Fruit fly (Drosophila melanogaster) S2 (cell line): ENCODE results near the gene CG31848.

Source experiments
- CG8478 ChIP-seq: fragments of >200 bp; optimal IDR thresholded peaks from 2 replicates; lab custom pipeline; 2018
- CTCF ChIP-seq, 2 experiments: fragments of >200 bp; optimal IDR thresholded peaks; 2 replicates each; lab custom pipeline; 2018

DNA sequence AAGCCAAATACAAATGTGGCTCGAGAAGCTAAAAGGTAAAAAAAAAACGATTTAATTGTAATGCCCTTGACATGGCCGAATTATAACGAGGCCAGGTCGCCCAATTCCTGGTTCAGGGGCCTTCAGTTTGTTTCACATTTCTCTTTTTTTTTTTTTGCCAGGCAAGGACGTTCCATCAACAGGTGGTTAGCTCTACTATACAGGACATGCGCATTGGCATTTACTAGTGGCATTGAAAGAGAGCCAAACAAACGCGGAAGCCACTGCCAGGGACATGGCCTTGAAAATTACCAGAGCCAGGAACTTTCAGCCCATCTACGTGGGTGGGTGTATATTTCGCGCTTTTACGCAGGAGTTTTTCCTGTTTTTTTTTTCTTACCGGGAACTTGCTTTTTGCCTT lies 20.1 kb upstream of the CG31848 start:
- TF ChIP-seq CG8478 (lab: Kevin White, UChicago) (no peak), CTCF (optimal IDR thresholded peaks at IDR 0.05; lab: Kevin White, UChicago) (no peak)
